Fruit fly (Drosophila melanogaster): ENCODE data around the gene CG14401.

CG14401 gene

DNA sequence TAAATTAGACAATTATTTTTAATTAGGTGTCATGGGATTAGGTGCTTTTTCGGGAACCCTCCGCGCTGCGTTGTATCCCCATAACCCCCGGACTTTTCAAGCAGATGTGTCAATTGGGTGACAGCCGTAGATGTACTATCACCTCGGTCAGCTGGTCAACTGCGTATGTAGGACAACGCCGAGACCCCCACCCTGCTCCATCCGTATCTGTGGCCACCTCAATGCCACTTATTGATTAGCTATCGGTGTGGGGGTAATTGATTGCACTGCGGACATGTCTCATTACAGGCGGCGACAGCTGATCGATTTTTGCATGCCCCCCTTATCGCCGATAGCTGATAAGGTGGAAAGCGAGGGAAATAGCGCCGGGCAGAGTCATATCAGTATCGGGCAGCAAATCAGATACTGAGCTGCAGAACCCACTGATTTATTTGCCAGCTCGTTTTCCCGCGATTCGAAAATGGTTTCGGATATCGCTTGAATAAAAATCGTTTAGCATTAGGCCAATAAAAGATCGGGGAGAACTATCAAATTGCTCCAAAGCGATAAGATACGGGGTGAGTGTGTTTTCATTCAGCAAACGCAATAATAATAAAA is 14.1 kb downstream of the CG14401 start:
- TF ChIP-seq woc (GFP tag; optimal IDR thresholded peaks at IDR 0.05) = no peak
- TF ChIP-seq fru (GFP tag; optimal IDR thresholded peaks at IDR 0.05) = no peak
- no peak for TF ChIP-seq lola (GFP tag; optimal IDR thresholded peaks at IDR 0.05)
- TF ChIP-seq jim (GFP tag; optimal IDR thresholded peaks at IDR 0.05) = no peak
- TF ChIP-seq Dfd (GFP tag; optimal IDR thresholded peaks at IDR 0.05) = no peak

DNA sequence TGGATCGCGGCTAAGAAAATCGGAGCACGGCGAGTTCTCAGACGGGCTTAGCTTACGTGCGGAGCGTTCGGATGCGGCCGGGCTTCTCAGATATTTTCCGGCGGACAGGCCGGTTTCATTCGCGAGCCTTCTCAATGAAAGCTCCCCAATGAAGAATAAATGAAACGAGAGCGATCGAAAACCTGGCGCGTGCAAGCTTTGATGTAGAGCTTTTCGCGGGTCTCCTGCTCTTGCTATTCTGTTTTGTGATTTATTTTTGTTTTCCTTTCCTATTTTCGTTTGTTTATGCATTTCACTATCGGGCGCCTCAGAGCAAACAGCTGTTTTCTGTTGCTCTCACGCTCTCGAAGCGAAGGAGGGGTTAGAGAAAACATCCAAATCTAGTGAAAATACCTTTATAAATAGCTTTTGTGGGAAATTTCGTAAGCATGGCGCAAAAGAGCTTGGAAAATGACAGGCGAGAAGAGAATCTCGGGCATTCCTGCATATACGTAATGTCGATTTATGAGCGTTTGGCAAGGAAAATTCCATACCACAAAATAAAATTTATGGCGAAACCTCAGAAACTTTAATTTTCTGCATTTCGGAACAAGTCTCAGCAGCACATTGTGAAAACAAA is 16.3 kb downstream of the CG14401 start:
- no peak for TF ChIP-seq Rel (GFP tag; optimal IDR thresholded peaks at IDR 0.05)
- peak; percentile 8 for TF ChIP-seq Rel (tag; optimal IDR thresholded peaks at IDR 0.05)
- no peak for TF ChIP-seq sv (GFP tag; optimal IDR thresholded peaks at IDR 0.05)
- no peak for TF ChIP-seq foxo (GFP tag; optimal IDR thresholded peaks at IDR 0.05)
- TF ChIP-seq brk (GFP tag; optimal IDR thresholded peaks at IDR 0.05) = no peak
- TF ChIP-seq Hr83 (GFP tag; optimal IDR thresholded peaks at IDR 0.05; ENCODE audit: poor library complexity, severe bottlenecking) = no peak
- TF ChIP-seq jim (GFP tag; optimal IDR thresholded peaks at IDR 0.05) = no peak

DNA sequence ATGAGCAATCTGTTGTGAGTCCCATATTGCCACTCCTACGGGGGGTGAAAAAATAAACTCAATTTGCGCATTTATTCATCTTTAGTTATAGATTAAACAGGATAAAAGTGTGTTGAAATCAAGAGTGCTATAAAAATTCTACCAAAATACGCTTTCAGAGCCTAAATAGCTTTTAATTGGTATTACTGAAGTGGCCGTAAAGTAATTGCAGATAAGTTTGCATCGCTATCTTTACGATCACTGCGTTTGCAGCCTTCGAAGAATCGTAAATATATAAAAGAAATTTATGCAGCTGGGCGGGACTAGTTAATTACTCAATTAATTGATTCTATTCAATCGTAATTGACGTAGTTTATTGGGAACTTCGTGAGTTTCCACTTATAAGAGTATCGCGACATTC is 17.6 kb downstream of the CG14401 start:
- TF ChIP-seq Dfd (GFP tag; optimal IDR thresholded peaks at IDR 0.05) = no peak
- no peak for TF ChIP-seq Rel (GFP tag; optimal IDR thresholded peaks at IDR 0.05)
- peak; percentile 22 for TF ChIP-seq Rel (tag; optimal IDR thresholded peaks at IDR 0.05)
- peak; percentile 64 for TF ChIP-seq Sp1 (GFP tag; optimal IDR thresholded peaks at IDR 0.05)
- TF ChIP-seq CrebA (GFP tag; optimal IDR thresholded peaks at IDR 0.05; ENCODE audit: borderline replicate concordance) = peak; percentile 18
- TF ChIP-seq Hr78 (GFP tag; optimal IDR thresholded peaks at IDR 0.05) = no peak

DNA sequence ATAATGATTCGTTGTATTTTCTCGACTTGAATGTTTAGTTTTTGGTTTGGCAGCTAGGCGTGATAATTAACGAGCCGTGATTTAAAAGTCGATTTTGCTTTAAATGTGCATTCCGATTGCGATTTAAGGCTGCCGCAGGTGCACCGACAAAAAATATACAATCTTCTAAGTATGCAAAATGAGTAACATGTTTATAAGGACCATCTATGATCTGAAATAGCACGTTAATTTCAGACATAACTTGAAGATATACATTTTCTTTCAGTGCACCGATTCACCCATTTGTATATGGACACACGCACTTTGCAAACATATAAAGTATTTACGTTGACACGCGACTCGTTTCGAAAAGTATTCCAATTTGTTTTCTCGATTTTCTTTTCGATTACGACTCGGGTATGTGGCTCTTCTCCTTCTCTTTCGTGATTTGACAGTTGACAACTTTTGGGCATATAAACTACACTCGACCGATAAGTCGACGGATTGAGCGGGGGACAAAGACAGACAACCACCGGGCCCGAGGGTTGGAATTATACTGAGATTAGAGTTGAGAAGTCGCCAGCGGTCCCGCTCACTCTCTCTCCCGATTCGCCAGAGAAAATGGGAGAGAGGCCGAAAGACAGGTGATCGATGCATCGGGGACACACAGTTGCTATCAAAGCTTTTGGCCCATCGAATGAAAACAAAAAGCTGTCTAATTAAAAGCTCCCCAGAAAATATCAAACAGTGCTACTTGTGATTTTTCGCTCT is 20.4 kb downstream of the CG14401 start:
- TF ChIP-seq Jra (GFP tag; optimal IDR thresholded peaks at IDR 0.05) = no peak
- TF ChIP-seq sage (GFP tag; optimal IDR thresholded peaks at IDR 0.05) = no peak
- TF ChIP-seq rgr (GFP tag; optimal IDR thresholded peaks at IDR 0.05) = no peak
- TF ChIP-seq Hnf4 (GFP tag; optimal IDR thresholded peaks at IDR 0.05) = no peak
- TF ChIP-seq Dif (GFP tag; optimal IDR thresholded peaks at IDR 0.05; ENCODE audit: partially characterized antibody) = peak; percentile 21
- no peak for TF ChIP-seq psq (GFP tag; optimal IDR thresholded peaks at IDR 0.05)
- no peak for TF ChIP-seq Mio (GFP tag; optimal IDR thresholded peaks at IDR 0.05)
- peak in 1 of 2 experiments; percentile 43 for TF ChIP-seq dl (GFP tag; optimal IDR thresholded peaks at IDR 0.05; ENCODE audit: insufficient read depth in 1 of 2, partially characterized antibody in 2 of 2)
- no peak for TF ChIP-seq Rel (GFP tag; optimal IDR thresholded peaks at IDR 0.05)
- peak; percentile 19 for TF ChIP-seq Rel (tag; optimal IDR thresholded peaks at IDR 0.05)

DNA sequence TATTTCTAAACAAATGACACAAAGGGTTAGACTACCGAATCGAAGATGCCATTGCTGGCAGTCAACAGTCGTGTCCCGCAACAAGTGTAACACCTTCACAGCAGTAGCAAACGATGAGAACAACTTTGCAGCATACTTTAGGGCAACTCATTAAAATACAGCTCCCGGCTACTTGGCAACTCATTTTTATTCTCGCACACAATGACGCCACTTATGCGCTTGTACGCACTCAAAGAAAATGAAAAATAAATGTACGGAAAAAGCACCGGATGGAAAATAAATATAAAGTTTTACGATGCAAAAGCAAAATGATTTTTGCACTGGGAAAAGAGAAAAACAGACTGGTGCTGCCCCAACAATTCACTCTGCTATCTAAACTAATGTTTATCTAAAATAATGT is 21.5 kb downstream of the CG14401 start:
- no peak for TF ChIP-seq CG32264 (GFP tag; optimal IDR thresholded peaks at IDR 0.05)
- TF ChIP-seq Dif (GFP tag; optimal IDR thresholded peaks at IDR 0.05; ENCODE audit: partially characterized antibody) = peak; percentile 40
- TF ChIP-seq Vsx2 (GFP tag; optimal IDR thresholded peaks at IDR 0.05; ENCODE audit: partially characterized antibody) = peak; percentile 30
- peak; percentile 51 for TF ChIP-seq Myc (optimal IDR thresholded peaks at IDR 0.05)
- peak; percentile 55 for TF ChIP-seq N (GFP tag; optimal IDR thresholded peaks at IDR 0.05)

DNA sequence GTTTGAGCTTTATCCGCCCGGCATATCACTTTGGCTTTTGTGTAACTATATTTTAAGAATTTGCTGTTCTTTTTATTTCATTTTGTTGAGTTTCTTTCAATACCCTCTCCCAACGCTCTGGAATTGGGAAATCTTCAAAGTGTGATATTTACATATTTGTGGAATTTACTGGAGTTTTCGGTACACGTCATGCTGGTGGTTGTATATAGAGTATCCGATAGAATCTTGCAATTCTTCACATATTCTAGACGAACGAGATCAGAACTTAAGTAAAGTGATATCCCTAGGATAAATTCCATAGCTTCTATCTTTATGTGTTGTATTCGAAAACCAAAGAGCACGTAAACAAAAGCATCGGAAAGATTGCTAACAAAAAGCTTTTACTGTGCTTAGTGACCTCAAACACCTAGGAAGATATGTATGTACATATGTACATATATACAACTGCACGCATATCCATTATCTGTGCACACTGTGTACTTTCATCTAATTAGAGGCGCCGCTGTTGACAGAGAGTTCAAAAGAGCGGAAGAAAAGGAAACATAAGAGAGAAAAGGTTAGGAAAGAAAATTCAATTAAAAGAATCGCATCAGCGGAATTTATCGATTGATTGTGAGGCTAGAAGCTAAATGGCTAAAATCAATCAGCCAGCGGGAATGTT is 27.2 kb downstream of the CG14401 start:
- TF ChIP-seq Hr83 (GFP tag; optimal IDR thresholded peaks at IDR 0.05; ENCODE audit: poor library complexity, severe bottlenecking) (peak; percentile 55), brk (GFP tag; optimal IDR thresholded peaks at IDR 0.05) (no peak)

Data from whole organism, wandering third instar larva.